Fruit fly (Drosophila melanogaster) whole organism, embryonic: ENCODE results near the gene Patsas.
A peak's percentile ranks its signal among the peaks of the same experiment; 100 is the strongest.

Experiments
- Ada2b ChIP-seq: fragments of 200-800 bp; sonication (Bioruptor generic); IDR thresholded peaks from 2 replicates; pipeline ENCODE4 v1.3.6; 2022; ENCODE audit warnings: missing biosample characterization, missing genetic modification characterization
- Adf1 ChIP-seq: fragments of 200-800 bp; sonication (Bioruptor generic); IDR thresholded peaks from 2 replicates; pipeline ENCODE4 v1.3.6; 2022; ENCODE audit warnings: missing biosample characterization, missing genetic modification characterization
- Atf-2 ChIP-seq: fragments of 200-800 bp; sonication (Bioruptor generic); optimal IDR thresholded peaks from 2 replicates; lab custom pipeline; 2016; ENCODE audit warnings: missing biosample characterization, missing genetic modification characterization
- CG10431 ChIP-seq: fragments of 200-800 bp; sonication (Bioruptor generic); optimal IDR thresholded peaks from 3 replicates; lab custom pipeline; 2018; ENCODE audit warnings: missing biosample characterization, mild to moderate bottlenecking, missing genetic modification characterization
- CG11695 ChIP-seq: fragments of 200-800 bp; sonication (Bioruptor generic); IDR thresholded peaks from 3 replicates; pipeline ENCODE4 v1.3.6; 2022; ENCODE audit warnings: missing biosample characterization, missing genetic modification characterization
- CG11723 ChIP-seq: fragments of 200-800 bp; sonication (Bioruptor generic); optimal IDR thresholded peaks from 2 replicates; lab custom pipeline; 2017; ENCODE audit warnings: missing biosample characterization, mild to moderate bottlenecking, missing genetic modification characterization
- CG1233 ChIP-seq: fragments of 200-800 bp; sonication (Bioruptor generic); optimal IDR thresholded peaks from 4 replicates; lab custom pipeline; 2018; ENCODE audit warnings: missing biosample characterization, mild to moderate bottlenecking, missing genetic modification characterization
- CG14710 ChIP-seq: fragments of 200-800 bp; sonication (Bioruptor generic); optimal IDR thresholded peaks from 3 replicates; lab custom pipeline; 2019; ENCODE audit warnings: missing biosample characterization, mild to moderate bottlenecking, missing genetic modification characterization, moderate library complexity
- CG16815 ChIP-seq: fragments of 200-800 bp; sonication (Bioruptor generic); optimal IDR thresholded peaks from 3 replicates; lab custom pipeline; 2017; ENCODE audit warnings: missing biosample characterization, mild to moderate bottlenecking, missing genetic modification characterization
- CG17359 ChIP-seq: fragments of 200-800 bp; sonication (Bioruptor generic); optimal IDR thresholded peaks from 3 replicates; lab custom pipeline; 2018; ENCODE audit warnings: missing biosample characterization, mild to moderate bottlenecking, missing genetic modification characterization, moderate library complexity
- CG1792 ChIP-seq: fragments of 200-800 bp; sonication (Bioruptor generic); optimal IDR thresholded peaks from 2 replicates; lab custom pipeline; 2016; ENCODE audit warnings: missing biosample characterization, missing genetic modification characterization
- CG18011 ChIP-seq: fragments of 200-800 bp; sonication (Bioruptor generic); optimal IDR thresholded peaks from 2 replicates; lab custom pipeline; 2017; ENCODE audit warnings: missing biosample characterization, missing genetic modification characterization, mild to moderate bottlenecking, moderate library complexity, missing genotype
- CG2199 ChIP-seq: fragments of 200-800 bp; sonication (Bioruptor generic); IDR thresholded peaks from 3 replicates; pipeline ENCODE4 v1.3.6; 2022; ENCODE audit warnings: missing biosample characterization, missing genetic modification characterization
- CG2889 ChIP-seq: fragments of 200-800 bp; sonication (Bioruptor generic); IDR thresholded peaks from 3 replicates; pipeline ENCODE4 v1.3.6; 2022; ENCODE audit warnings: missing biosample characterization, missing genetic modification characterization
- CG31224 ChIP-seq: fragments of 200-800 bp; sonication (Bioruptor generic); IDR thresholded peaks from 2 replicates; pipeline ENCODE4 v1.3.6; 2022; ENCODE audit warnings: missing biosample characterization, missing genetic modification characterization
- CG31388 ChIP-seq: fragments of 200-800 bp; sonication (Bioruptor generic); optimal IDR thresholded peaks from 2 replicates; lab custom pipeline; 2016; ENCODE audit warnings: missing biosample characterization, missing genetic modification characterization
- CG33213 ChIP-seq: fragments of 200-800 bp; sonication (Bioruptor generic); optimal IDR thresholded peaks from 3 replicates; lab custom pipeline; 2016; ENCODE audit warnings: missing biosample characterization, missing genetic modification characterization
- CG4360 ChIP-seq: fragments of 200-800 bp; sonication (Bioruptor generic); IDR thresholded peaks from 2 replicates; pipeline ENCODE4 v1.3.6; 2022; ENCODE audit warnings: missing biosample characterization, missing genetic modification characterization
- CG4617 ChIP-seq: fragments of 200-800 bp; sonication (Bioruptor generic); optimal IDR thresholded peaks from 3 replicates; lab custom pipeline; 2016; ENCODE audit warnings: missing biosample characterization, missing genetic modification characterization, borderline replicate concordance
- CG4854 ChIP-seq: fragments of 200-800 bp; sonication (Bioruptor generic); optimal IDR thresholded peaks from 2 replicates; lab custom pipeline; 2016; ENCODE audit warnings: missing biosample characterization, missing genetic modification characterization, inconsistent platforms
- CG6683 ChIP-seq: fragments of 200-800 bp; sonication (Bioruptor generic); optimal IDR thresholded peaks from 2 replicates; lab custom pipeline; 2017; ENCODE audit warnings: missing biosample characterization, mild to moderate bottlenecking, missing genetic modification characterization, missing genetic modification reagents
- CHES-1-like ChIP-seq: fragments of 200-800 bp; sonication (Bioruptor generic); optimal IDR thresholded peaks from 2 replicates; lab custom pipeline; 2016; ENCODE audit warnings: missing biosample characterization, missing genetic modification characterization
- CkIIα-i1 ChIP-seq: fragments of 200-800 bp; sonication (Bioruptor generic); IDR thresholded peaks from 2 replicates; pipeline ENCODE4 v1.3.6; 2022; ENCODE audit warnings: missing biosample characterization, missing genetic modification characterization
- CoRest ChIP-seq: fragments of 200-800 bp; sonication (Bioruptor generic); optimal IDR thresholded peaks from 3 replicates; lab custom pipeline; 2018; ENCODE audit warnings: missing biosample characterization, mild to moderate bottlenecking, missing genetic modification characterization, moderate library complexity
- E2f1 ChIP-seq: fragments of 200-800 bp; sonication (Bioruptor generic); IDR thresholded peaks from 2 replicates; pipeline ENCODE4 v1.3.6; 2022; ENCODE audit warnings: missing biosample characterization, missing genetic modification characterization
- Ets97D ChIP-seq: fragments of 200-800 bp; sonication (Bioruptor generic); optimal IDR thresholded peaks from 3 replicates; lab custom pipeline; 2016; ENCODE audit warnings: missing biosample characterization, missing genetic modification characterization
- Hr39 ChIP-seq: fragments of >200 bp; optimal IDR thresholded peaks from 2 replicates; lab custom pipeline; 2017
- Kr ChIP-seq: fragments of 200-800 bp; sonication (Bioruptor generic); optimal IDR thresholded peaks from 2 replicates; lab custom pipeline; 2017; ENCODE audit warnings: missing biosample characterization, mild to moderate bottlenecking, missing genetic modification characterization
- MBD-R2 ChIP-seq: fragments of 200-800 bp; sonication (Bioruptor generic); IDR thresholded peaks from 2 replicates; pipeline ENCODE4 v1.3.6; 2022; ENCODE audit warnings: missing biosample characterization, missing genetic modification characterization
- NFAT ChIP-seq: fragments of 200-800 bp; sonication (Bioruptor generic); IDR thresholded peaks from 2 replicates; pipeline ENCODE4 v1.3.6; 2022; ENCODE audit warnings: missing biosample characterization, missing genetic modification characterization
- Ptx1 ChIP-seq: fragments of 200-800 bp; sonication (Bioruptor generic); IDR thresholded peaks from 2 replicates; pipeline ENCODE4 v1.3.6; 2022; ENCODE audit warnings: missing biosample characterization, missing genetic modification characterization
- Scr ChIP-seq: fragments of 200-800 bp; sonication (Bioruptor generic); IDR thresholded peaks from 2 replicates; pipeline ENCODE4 v1.3.6; 2022; ENCODE audit warnings: missing biosample characterization, missing genetic modification characterization; ENCODE audit not compliant: partially characterized antibody
- Spps ChIP-seq: fragments of 200-800 bp; sonication (Bioruptor generic); optimal IDR thresholded peaks from 2 replicates; lab custom pipeline; 2018; ENCODE audit warnings: missing biosample characterization, mild to moderate bottlenecking, missing genetic modification characterization
- Xrp1 ChIP-seq: fragments of 200-800 bp; sonication (Bioruptor generic); IDR thresholded peaks from 2 replicates; pipeline ENCODE4 v1.3.6; 2022; ENCODE audit warnings: missing biosample characterization, missing genetic modification characterization
- ac ChIP-seq: fragments of 200-800 bp; sonication (Bioruptor generic); optimal IDR thresholded peaks from 3 replicates; lab custom pipeline; 2017; ENCODE audit warnings: missing biosample characterization, mild to moderate bottlenecking, missing genetic modification characterization
- ap ChIP-seq: fragments of 200-800 bp; sonication (Bioruptor generic); IDR thresholded peaks from 2 replicates; pipeline ENCODE4 v1.3.6; 2022; ENCODE audit warnings: missing biosample characterization, missing genetic modification characterization
- az2 ChIP-seq: fragments of 200-800 bp; sonication (Bioruptor generic); optimal IDR thresholded peaks from 3 replicates; lab custom pipeline; 2016; ENCODE audit warnings: missing biosample characterization, missing genetic modification characterization
- bab2 ChIP-seq: fragments of 200-800 bp; sonication (Bioruptor generic); optimal IDR thresholded peaks from 2 replicates; lab custom pipeline; 2016; ENCODE audit warnings: missing biosample characterization, missing genetic modification characterization
- bigmax ChIP-seq: fragments of 200-800 bp; sonication (Bioruptor generic); optimal IDR thresholded peaks from 2 replicates; lab custom pipeline; 2018; ENCODE audit warnings: missing biosample characterization, mild to moderate bottlenecking, missing genetic modification characterization
- bsh ChIP-seq, 2 experiments: fragments of 200-800 bp; sonication (Bioruptor generic); optimal IDR thresholded peaks; 2 replicates each; lab custom pipeline; 2017 to 2018; ENCODE audit warnings: mild to moderate bottlenecking in 2 of 2, missing biosample characterization in 2 of 2, missing genetic modification characterization in 2 of 2, moderate library complexity in 1 of 2
- cg ChIP-seq: fragments of 200-800 bp; sonication (Bioruptor generic); optimal IDR thresholded peaks from 3 replicates; lab custom pipeline; 2019; ENCODE audit warnings: missing biosample characterization, mild to moderate bottlenecking, missing genetic modification characterization, moderate library complexity
- crp ChIP-seq, 2 experiments: fragments of 200-800 bp; sonication (Bioruptor generic); optimal IDR thresholded peaks; 2 replicates in 1 of 2; 3 replicates in 1 of 2; lab custom pipeline; 2017; ENCODE audit warnings: missing biosample characterization in 2 of 2, missing genetic modification characterization in 2 of 2, mild to moderate bottlenecking in 1 of 2, moderate library complexity in 1 of 2
- dysf ChIP-seq: fragments of 200-800 bp; sonication (Bioruptor generic); IDR thresholded peaks from 3 replicates; pipeline ENCODE4 v1.3.6; 2022; ENCODE audit warnings: missing biosample characterization, missing genetic modification characterization
- esg ChIP-seq: fragments of 200-800 bp; sonication (Bioruptor generic); conservative IDR thresholded peaks from 2 replicates; pipeline ENCODE4 v1.3.6; 2022; ENCODE audit warnings: missing biosample characterization, missing genetic modification characterization
- gro ChIP-seq: fragments of 200-800 bp; sonication (Bioruptor generic); optimal IDR thresholded peaks from 2 replicates; lab custom pipeline; 2016; ENCODE audit warnings: missing biosample characterization, missing genetic modification characterization
- ham ChIP-seq: fragments of 200-800 bp; sonication (Bioruptor generic); IDR thresholded peaks from 2 replicates; pipeline ENCODE4 v1.3.6; 2022; ENCODE audit warnings: missing biosample characterization, missing genetic modification characterization
- hbn ChIP-seq: fragments of 200-800 bp; sonication (Bioruptor generic); IDR thresholded peaks from 2 replicates; pipeline ENCODE4 v1.3.6; 2022; ENCODE audit warnings: missing biosample characterization, missing genetic modification characterization; ENCODE audit not compliant: partially characterized antibody
- lola ChIP-seq, 3 experiments: fragments of >200 bp in 2 of 3; fragments of 200-800 bp in 1 of 3; sonication (Bioruptor generic) in 1 of 3; optimal IDR thresholded peaks; 2 replicates each; lab custom pipeline; 2017 to 2019; ENCODE audit warnings: missing biosample characterization in 3 of 3, missing genetic modification characterization in 3 of 3, mild to moderate bottlenecking in 1 of 3, moderate library complexity in 1 of 3
- luna ChIP-seq: fragments of 200-800 bp; sonication (Bioruptor generic); optimal IDR thresholded peaks from 2 replicates; lab custom pipeline; 2016; ENCODE audit warnings: missing biosample characterization, missing genetic modification characterization
- sima ChIP-seq: fragments of 200-800 bp; sonication (Bioruptor generic); optimal IDR thresholded peaks from 2 replicates; lab custom pipeline; 2016; ENCODE audit warnings: missing biosample characterization, missing genetic modification characterization
- zen ChIP-seq: fragments of 200-800 bp; sonication (Bioruptor generic); optimal IDR thresholded peaks from 3 replicates; lab custom pipeline; 2018; ENCODE audit warnings: missing biosample characterization, mild to moderate bottlenecking, missing genetic modification characterization, moderate library complexity

Patsas gene

dm6 chr2L:12055837-12056388 lies 47.2 kb downstream of the Patsas start, which contains the start of the genes JhI-21, RpL7-like and CG34164 (continued):
- TF ChIP-seq gro (GFP tag; lab: Kevin White, UChicago) (peak; percentile 44), Hr39 (lab: Kevin White, UChicago) (no peak), Kr (no peak), CoRest (tag; lab: Kevin White, UChicago) (no peak), bsh (GFP tag; optimal IDR thresholded peaks at IDR 0.05; lab: Kevin White, UChicago) (peak in 1 of 2 experiments; percentile 19), Adf1 (GFP tag; lab: Robert Waterston, UW) (no peak), CG14710 (tag; lab: Kevin White, UChicago) (peak; percentile 61), CG1233 (no peak), CG1792 (GFP tag; lab: Kevin White, UChicago) (no peak), CG11695 (GFP tag; lab: Robert Waterston, UW) (no peak), CkIIα-i1 (GFP tag; lab: Robert Waterston, UW) (no peak), dysf (GFP tag; lab: Robert Waterston, UW) (no peak), CG18011 (GFP tag; lab: Kevin White, UChicago) (no peak), Spps (tag; lab: Kevin White, UChicago) (no peak), cg (GFP tag; lab: Kevin White, UChicago) (no peak), luna (GFP tag; lab: Kevin White, UChicago) (no peak), bab2 (GFP tag; lab: Kevin White, UChicago) (no peak), CG2889 (GFP tag; lab: Robert Waterston, UW) (no peak), Ptx1 (GFP tag; lab: Robert Waterston, UW) (no peak), CG31388 (GFP tag; lab: Kevin White, UChicago) (no peak), NFAT (GFP tag; lab: Robert Waterston, UW) (no peak), hbn (GFP tag; lab: Robert Waterston, UW) (no peak; the same call in 1 of the 2 replicates), CG17359 (tag; lab: Kevin White, UChicago) (peak; percentile 18), esg (no peak), az2 (GFP tag; lab: Kevin White, UChicago) (no peak), CG31224 (GFP tag; lab: Robert Waterston, UW) (no peak), E2f1 (GFP tag; lab: Robert Waterston, UW) (peak; percentile 19; the same call in 1 of the 2 replicates), CG6683 (GFP tag; lab: Kevin White, UChicago) (no peak), MBD-R2 (peak; percentile 63; the same call in 1 of the 2 replicates), Scr (GFP tag; lab: Robert Waterston, UW) (peak; percentile 66), CG11723 (GFP tag; lab: Kevin White, UChicago) (no peak), ac (GFP tag; lab: Kevin White, UChicago) (no peak), ap (GFP tag; lab: Robert Waterston, UW) (no peak), CG4854 (GFP tag; lab: Kevin White, UChicago) (no peak), Ets97D (peak; percentile 77), CG33213 (GFP tag; lab: Kevin White, UChicago) (no peak), sima (GFP tag; lab: Kevin White, UChicago) (no peak), lola (GFP tag; optimal IDR thresholded peaks at IDR 0.05; lab: Kevin White, UChicago) (no peak), CG4617 (GFP tag; lab: Kevin White, UChicago) (peak; percentile 30), CG10431 (GFP tag; lab: Kevin White, UChicago) (no peak), CHES-1-like (GFP tag; lab: Kevin White, UChicago) (no peak), CG16815 (GFP tag; lab: Kevin White, UChicago) (no peak), zen (tag; lab: Kevin White, UChicago) (peak; percentile 8), ham (GFP tag; lab: Robert Waterston, UW) (no peak), Ada2b (GFP tag; lab: Robert Waterston, UW) (no peak), Xrp1 (GFP tag; lab: Robert Waterston, UW) (no peak), Atf-2 (GFP tag; lab: Kevin White, UChicago) (no peak), crp (GFP tag; optimal IDR thresholded peaks at IDR 0.05; lab: Kevin White, UChicago) (peak in 1 of 2 experiments; percentile 79), bigmax (GFP tag; lab: Kevin White, UChicago) (no peak), CG4360 (GFP tag; lab: Robert Waterston, UW) (peak; percentile 38; the same call in 1 of the 2 replicates), CG2199 (GFP tag; lab: Robert Waterston, UW) (peak; percentile 66; the same call in 1 of the 3 replicates)
